Worm (Caenorhabditis elegans): ENCODE results near the gene W01D2.1.
A peak's percentile ranks its signal among the peaks of the same experiment; 100 is the strongest.

DNA sequence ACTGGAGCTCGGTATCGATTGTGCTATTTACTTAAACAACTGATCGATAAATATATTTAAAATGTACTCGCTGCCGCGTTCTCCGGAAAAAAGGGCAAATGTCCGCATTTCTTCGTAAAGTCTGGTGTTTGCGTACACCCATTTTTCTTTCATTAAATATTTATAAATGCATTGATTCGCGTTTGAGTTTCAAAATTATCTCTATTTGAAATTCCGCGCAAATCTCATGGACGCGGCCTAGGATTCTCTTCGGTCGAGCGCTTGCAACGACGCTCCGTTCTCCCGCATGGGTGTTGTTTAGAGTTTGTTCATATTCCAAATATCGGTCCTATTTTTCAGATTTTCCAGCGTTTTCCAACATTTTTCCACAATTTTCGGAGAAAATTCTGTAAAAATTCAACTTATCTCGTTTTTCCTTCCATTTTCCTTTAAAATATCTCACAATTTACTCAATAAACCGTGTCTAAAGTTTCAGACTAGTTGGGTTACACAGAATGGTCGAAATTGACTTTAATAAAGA is 20.3 kb upstream of the W01D2.1 start, which contains the start of gene eif-3.B:
- TF ChIP-seq snpc-4 (tag; optimal IDR thresholded peaks at IDR 0.05) = peak; percentile 95
- TF ChIP-seq nhr-77 (tag; optimal IDR thresholded peaks at IDR 0.05) = peak; percentile 98
- no peak for TF ChIP-seq unc-62 (GFP tag; optimal IDR thresholded peaks at IDR 0.05)
- TF ChIP-seq lsy-2 (tag; optimal IDR thresholded peaks at IDR 0.05) = peak; percentile 95 to 96
- TF ChIP-seq grh-1 (GFP tag; IDR thresholded peaks at IDR 0.05) = peak; percentile 85
- peak; percentile 93 to 98 for TF ChIP-seq efl-1 (optimal IDR thresholded peaks at IDR 0.05)
- peak; percentile 98 to 100 for TF ChIP-seq efl-1 (GFP tag; optimal IDR thresholded peaks at IDR 0.05 in 1 of 2)
- TF ChIP-seq egl-27 (tag; optimal IDR thresholded peaks at IDR 0.05) = peak in 1 of 2 experiments; percentile 26

Measured in whole organism, L1 larva.